Fruit fly (Drosophila melanogaster) whole organism, prepupa: ENCODE data around the gene TotM.

Source experiments
- CG10631 ChIP-seq: fragments of 200-800 bp; sonication (Bioruptor generic); optimal IDR thresholded peaks from 2 replicates; lab custom pipeline; 2016; ENCODE audit warnings: missing biosample characterization, missing genetic modification characterization
- CG10669 ChIP-seq: fragments of 200-800 bp; sonication (Bioruptor generic); optimal IDR thresholded peaks from 3 replicates; lab custom pipeline; 2018; ENCODE audit warnings: missing biosample characterization, mild to moderate bottlenecking, missing genetic modification characterization, moderate library complexity
- CG11762 ChIP-seq: fragments of 200-800 bp; sonication (Bioruptor generic); optimal IDR thresholded peaks from 3 replicates; lab custom pipeline; 2016; ENCODE audit warnings: missing biosample characterization, missing genetic modification characterization; ENCODE audit not compliant: insufficient read depth
- CG11902 ChIP-seq: fragments of 200-800 bp; sonication (Bioruptor generic); optimal IDR thresholded peaks from 3 replicates; lab custom pipeline; 2016; ENCODE audit warnings: missing biosample characterization, missing genetic modification characterization
- CG1621 ChIP-seq: fragments of 200-800 bp; sonication (Bioruptor generic); optimal IDR thresholded peaks from 3 replicates; lab custom pipeline; 2018; ENCODE audit warnings: missing biosample characterization, mild to moderate bottlenecking, missing genetic modification characterization
- CG16779 ChIP-seq: fragments of 200-800 bp; sonication (Bioruptor generic); optimal IDR thresholded peaks from 3 replicates; lab custom pipeline; 2017; ENCODE audit warnings: missing biosample characterization, mild to moderate bottlenecking, missing genetic modification characterization
- CG3032 ChIP-seq: fragments of 200-800 bp; optimal IDR thresholded peaks from 2 replicates; lab custom pipeline; 2019; ENCODE audit warnings: missing biosample characterization, mild to moderate bottlenecking, missing genetic modification characterization, moderate library complexity
- CG32006 ChIP-seq: fragments of 200-800 bp; sonication (Bioruptor generic); optimal IDR thresholded peaks from 3 replicates; lab custom pipeline; 2017; ENCODE audit warnings: missing biosample characterization, mild to moderate bottlenecking, missing genetic modification characterization
- CG34406 ChIP-seq: fragments of 200-800 bp; sonication (Bioruptor generic); optimal IDR thresholded peaks from 3 replicates; lab custom pipeline; 2016; ENCODE audit warnings: missing biosample characterization, missing genetic modification characterization
- CG3919 ChIP-seq: fragments of 200-800 bp; sonication (Bioruptor generic); optimal IDR thresholded peaks from 3 replicates; lab custom pipeline; 2016; ENCODE audit warnings: missing biosample characterization, missing genetic modification characterization
- CG6163 ChIP-seq: fragments of 200-800 bp; sonication (Bioruptor generic); IDR thresholded peaks from 3 replicates; pipeline ENCODE4 v1.3.6; 2022; ENCODE audit warnings: missing biosample characterization, missing genetic modification characterization
- CG6276 ChIP-seq: fragments of 200-800 bp; sonication (Bioruptor generic); optimal IDR thresholded peaks from 2 replicates; lab custom pipeline; 2017; ENCODE audit warnings: missing biosample characterization, mild to moderate bottlenecking, missing genetic modification characterization
- CG6792 ChIP-seq: fragments of 200-800 bp; sonication (Bioruptor generic); optimal IDR thresholded peaks from 3 replicates; lab custom pipeline; 2016; ENCODE audit warnings: missing biosample characterization, missing genetic modification characterization
- CG6854 ChIP-seq: fragments of 200-800 bp; sonication (Bioruptor generic); optimal IDR thresholded peaks from 2 replicates; lab custom pipeline; 2017; ENCODE audit warnings: missing biosample characterization, mild to moderate bottlenecking, missing genetic modification characterization
- CG7368 ChIP-seq: fragments of 200-800 bp; sonication (Bioruptor generic); optimal IDR thresholded peaks from 3 replicates; lab custom pipeline; 2016; ENCODE audit warnings: missing biosample characterization, missing genetic modification characterization
- CG8119 ChIP-seq: fragments of 200-800 bp; sonication (Bioruptor generic); IDR thresholded peaks from 3 replicates; pipeline ENCODE4 v1.3.6; 2022; ENCODE audit warnings: missing biosample characterization, missing genetic modification characterization
- CG8632 ChIP-seq: fragments of 200-800 bp; sonication (Bioruptor generic); optimal IDR thresholded peaks from 3 replicates; lab custom pipeline; 2016; ENCODE audit warnings: missing biosample characterization, missing genetic modification characterization
- CG9139 ChIP-seq: fragments of 200-800 bp; sonication (Bioruptor generic); optimal IDR thresholded peaks from 3 replicates; lab custom pipeline; 2017; ENCODE audit warnings: missing biosample characterization, mild to moderate bottlenecking, missing genetic modification characterization
- Eip75B ChIP-seq: fragments of 200-800 bp; sonication (Bioruptor generic); optimal IDR thresholded peaks from 3 replicates; lab custom pipeline; 2016; ENCODE audit warnings: missing biosample characterization, missing genetic modification characterization
- Eip93F ChIP-seq: fragments of 200-800 bp; sonication (Bioruptor generic); optimal IDR thresholded peaks from 2 replicates; lab custom pipeline; 2016; ENCODE audit warnings: missing biosample characterization, mild to moderate bottlenecking, missing genetic modification characterization
- Ets21C ChIP-seq: fragments of 200-800 bp; sonication (Bioruptor generic); optimal IDR thresholded peaks from 3 replicates; lab custom pipeline; 2016; ENCODE audit warnings: missing biosample characterization, missing genetic modification characterization
- Ets96B ChIP-seq: fragments of 200-800 bp; optimal IDR thresholded peaks from 2 replicates; lab custom pipeline; 2019; ENCODE audit warnings: missing biosample characterization, mild to moderate bottlenecking, missing genetic modification characterization, moderate library complexity
- Hr38 ChIP-seq: sonication (Bioruptor generic); optimal IDR thresholded peaks from 2 replicates; lab custom pipeline; 2016; ENCODE audit warnings: missing biosample characterization, missing genetic modification characterization
- Hr39 ChIP-seq: fragments of 200-800 bp; sonication (Bioruptor generic); optimal IDR thresholded peaks from 2 replicates; lab custom pipeline; 2016; ENCODE audit warnings: missing biosample characterization, missing genetic modification characterization
- Hr4 ChIP-seq: fragments of 200-800 bp; sonication (Bioruptor generic); optimal IDR thresholded peaks from 3 replicates; lab custom pipeline; 2016; ENCODE audit warnings: missing biosample characterization, missing genetic modification characterization
- Smox ChIP-seq: fragments of 200-800 bp; sonication (Bioruptor generic); optimal IDR thresholded peaks from 3 replicates; lab custom pipeline; 2016; ENCODE audit warnings: missing biosample characterization, missing genetic modification characterization
- Sox15 ChIP-seq: fragments of 200-800 bp; sonication (Bioruptor generic); optimal IDR thresholded peaks from 3 replicates; lab custom pipeline; 2016; ENCODE audit warnings: missing biosample characterization, missing genetic modification characterization
- achi ChIP-seq: fragments of 200-800 bp; sonication (Bioruptor generic); optimal IDR thresholded peaks from 3 replicates; lab custom pipeline; 2016; ENCODE audit warnings: missing biosample characterization, missing genetic modification characterization
- acj6 ChIP-seq: fragments of 200-800 bp; sonication (Bioruptor generic); optimal IDR thresholded peaks from 3 replicates; lab custom pipeline; 2016; ENCODE audit warnings: missing biosample characterization, missing genetic modification characterization
- cyc ChIP-seq: fragments of 200-800 bp; sonication (Bioruptor generic); optimal IDR thresholded peaks from 3 replicates; lab custom pipeline; 2016; ENCODE audit warnings: missing biosample characterization, missing genetic modification characterization
- dsx ChIP-seq: fragments of 200-800 bp; optimal IDR thresholded peaks from 3 replicates; lab custom pipeline; 2019; ENCODE audit warnings: missing biosample characterization, mild to moderate bottlenecking, missing genetic modification characterization, moderate library complexity; ENCODE audit not compliant: poor library complexity, severe bottlenecking
- eg ChIP-seq: fragments of 200-800 bp; sonication (Bioruptor generic); IDR thresholded peaks from 3 replicates; pipeline ENCODE4 v1.3.6; 2022; ENCODE audit warnings: missing biosample characterization, missing genetic modification characterization
- esn ChIP-seq: fragments of 200-800 bp; sonication (Bioruptor generic); optimal IDR thresholded peaks from 2 replicates; lab custom pipeline; 2016; ENCODE audit warnings: missing biosample characterization, mild to moderate bottlenecking, missing genetic modification characterization, moderate library complexity
- fd59A ChIP-seq: fragments of 200-800 bp; sonication (Bioruptor generic); optimal IDR thresholded peaks from 2 replicates; lab custom pipeline; 2017; ENCODE audit warnings: missing biosample characterization, mild to moderate bottlenecking, missing genetic modification characterization, missing genetic modification reagents
- fd85E ChIP-seq: fragments of 200-800 bp; sonication (Bioruptor generic); optimal IDR thresholded peaks from 3 replicates; lab custom pipeline; 2016; ENCODE audit warnings: missing biosample characterization, missing genetic modification characterization
- fkh ChIP-seq: fragments of 200-800 bp; sonication (Bioruptor generic); optimal IDR thresholded peaks from 3 replicates; lab custom pipeline; 2017; ENCODE audit warnings: missing biosample characterization, mild to moderate bottlenecking, missing genetic modification characterization, moderate library complexity
- net ChIP-seq: fragments of 200-800 bp; sonication (Bioruptor generic); optimal IDR thresholded peaks from 3 replicates; lab custom pipeline; 2016; ENCODE audit warnings: missing biosample characterization, missing genetic modification characterization
- pdm3 ChIP-seq: fragments of 200-800 bp; sonication (Bioruptor generic); optimal IDR thresholded peaks from 3 replicates; lab custom pipeline; 2016; ENCODE audit warnings: missing biosample characterization, missing genetic modification characterization
- spab ChIP-seq: fragments of 200-800 bp; sonication (Bioruptor generic); optimal IDR thresholded peaks from 2 replicates; lab custom pipeline; 2017; ENCODE audit warnings: missing biosample characterization, mild to moderate bottlenecking, missing genetic modification characterization, missing genetic modification reagents
- ss ChIP-seq, 2 experiments: fragments of 200-800 bp; sonication (Bioruptor generic); optimal IDR thresholded peaks; 2 replicates in 1 of 2; 3 replicates in 1 of 2; lab custom pipeline; 2017 to 2018; ENCODE audit warnings: mild to moderate bottlenecking in 2 of 2, missing biosample characterization in 2 of 2, missing genetic modification characterization in 2 of 2, moderate library complexity in 1 of 2
- svp ChIP-seq: fragments of 200-800 bp; sonication (Bioruptor generic); peaks from one replicate; lab custom pipeline; 2016; ENCODE audit warnings: missing biosample characterization, missing genetic modification characterization
- topi ChIP-seq: fragments of 200-800 bp; sonication (Bioruptor generic); optimal IDR thresholded peaks from 3 replicates; lab custom pipeline; 2016; ENCODE audit warnings: missing biosample characterization, missing genetic modification characterization
- vri ChIP-seq: fragments of 200-800 bp; sonication (Bioruptor generic); optimal IDR thresholded peaks from 3 replicates; lab custom pipeline; 2016; ENCODE audit warnings: missing biosample characterization, mild to moderate bottlenecking, missing genetic modification characterization

Gene TotM

dm6 chr2L:5303044-5303904, 26.4 kb upstream of the TotM start (continued):
- TF ChIP-seq CG6276 (no peak), Eip75B (no peak), Hr4 (peak; percentile 19), CG8632 (GFP tag; lab: Kevin White, UChicago) (no peak), CG34406 (GFP tag; lab: Kevin White, UChicago) (no peak)
- TF ChIP-seq, all 60 proteins: peak for 16

dm6 chr2L:5304367-5304766, 25.3 kb upstream of the TotM start:
- TF ChIP-seq dsx (GFP tag; lab: Kevin White, UChicago) (peak; percentile 49), esn (GFP tag; lab: Kevin White, UChicago) (no peak), Smox (GFP tag; lab: Kevin White, UChicago) (no peak), CG8119 (GFP tag; lab: Robert Waterston, UW) (no peak), net (no peak), pdm3 (GFP tag; lab: Kevin White, UChicago) (no peak), CG3032 (tag; lab: Kevin White, UChicago) (no peak), svp (GFP tag; lab: Kevin White, UChicago) (no peak), vri (GFP tag; lab: Kevin White, UChicago) (peak; percentile 12), CG1621 (tag; lab: Kevin White, UChicago) (no peak), topi (GFP tag; lab: Kevin White, UChicago) (no peak), Sox15 (no peak)

dm6 chr2L:5305240-5305875, 24.3 kb upstream of the TotM start:
- no peak for TF ChIP-seq achi (GFP tag; lab: Kevin White, UChicago)
- TF ChIP-seq acj6 (GFP tag; lab: Kevin White, UChicago), result no peak
- TF ChIP-seq pdm3 (GFP tag; lab: Kevin White, UChicago), result no peak
- TF ChIP-seq topi (GFP tag; lab: Kevin White, UChicago), result peak; percentile 25
- no peak for TF ChIP-seq Ets96B (tag; lab: Kevin White, UChicago)
- TF ChIP-seq CG10631 (GFP tag; lab: Kevin White, UChicago), result no peak
- TF ChIP-seq CG1621 (tag; lab: Kevin White, UChicago), result peak; percentile 16
- TF ChIP-seq eg (GFP tag; lab: Robert Waterston, UW), result peak; percentile 49; the same call in 1 of the 3 replicates
- TF ChIP-seq Hr4, result no peak
- no peak for TF ChIP-seq fkh (GFP tag; lab: Kevin White, UChicago)
- TF ChIP-seq CG11762 (GFP tag; lab: Kevin White, UChicago), result no peak
- no peak for TF ChIP-seq cyc (GFP tag; lab: Kevin White, UChicago)
- peak; percentile 100 for TF ChIP-seq vri (GFP tag; lab: Kevin White, UChicago)
- TF ChIP-seq CG6792 (GFP tag; lab: Kevin White, UChicago), result no peak
- peak; percentile 83 for TF ChIP-seq CG6854 (GFP tag; lab: Kevin White, UChicago)
- no peak for TF ChIP-seq CG8119 (GFP tag; lab: Robert Waterston, UW)
- TF ChIP-seq dsx (GFP tag; lab: Kevin White, UChicago), result peak; percentile 64
- TF ChIP-seq Eip75B, result peak; percentile 72
- TF ChIP-seq ss (GFP tag; optimal IDR thresholded peaks at IDR 0.05; lab: Kevin White, UChicago), result peak; percentile 47 to 75
- TF ChIP-seq CG9139 (GFP tag; lab: Kevin White, UChicago), result no peak
- peak; percentile 9 for TF ChIP-seq net
- TF ChIP-seq CG16779, result peak; percentile 52
- no peak for TF ChIP-seq CG11902 (GFP tag; lab: Kevin White, UChicago)
- peak; percentile 93 for TF ChIP-seq svp (GFP tag; lab: Kevin White, UChicago)
- peak; percentile 45 for TF ChIP-seq CG7368
- TF ChIP-seq esn (GFP tag; lab: Kevin White, UChicago), result peak; percentile 31
- peak; percentile 42 for TF ChIP-seq fd85E
- peak; percentile 64 for TF ChIP-seq CG3919 (GFP tag; lab: Kevin White, UChicago)
- no peak for TF ChIP-seq Hr38 (GFP tag; lab: Kevin White, UChicago)
- no peak for TF ChIP-seq Ets21C (GFP tag; lab: Kevin White, UChicago)
- TF ChIP-seq CG32006 (GFP tag; lab: Kevin White, UChicago), result no peak
- TF ChIP-seq Hr39 (GFP tag; lab: Kevin White, UChicago), result no peak
- peak; percentile 83 for TF ChIP-seq Eip93F
- TF ChIP-seq Smox (GFP tag; lab: Kevin White, UChicago), result peak; percentile 15
- no peak for TF ChIP-seq fd59A (GFP tag; lab: Kevin White, UChicago)
- peak; percentile 49; the same call in 2 of the 3 replicates for TF ChIP-seq CG6163 (GFP tag; lab: Robert Waterston, UW)
- no peak for TF ChIP-seq CG8632 (GFP tag; lab: Kevin White, UChicago)
- TF ChIP-seq CG10669 (GFP tag; lab: Kevin White, UChicago), result no peak
- TF ChIP-seq spab, result no peak
